Fruit fly (Drosophila melanogaster): ENCODE measurements around the gene CG6959.

dm6 chr3R:11821800-11822199 lies 47.5 kb downstream of the CG6959 start:
- no peak for TF ChIP-seq CG7101 (tag; optimal IDR thresholded peaks at IDR 0.05)
- TF ChIP-seq cnc (optimal IDR thresholded peaks at IDR 0.05): peak; percentile 45 to 53
- TF ChIP-seq toe (GFP tag; optimal IDR thresholded peaks at IDR 0.05): no peak
- TF ChIP-seq CG14711 (tag; optimal IDR thresholded peaks at IDR 0.05): no peak
- no peak for TF ChIP-seq ovo (GFP tag; optimal IDR thresholded peaks at IDR 0.05)
- TF ChIP-seq tj (GFP tag; optimal IDR thresholded peaks at IDR 0.05): peak; percentile 85
- TF ChIP-seq Crg-1 (GFP tag; optimal IDR thresholded peaks at IDR 0.05): no peak
- no peak for TF ChIP-seq pad (GFP tag; optimal IDR thresholded peaks at IDR 0.05)
